Worm (Caenorhabditis elegans) whole organism, L2 larva: ENCODE results near the gene agt-2.

Experiments used
- C34F6.9 ChIP-seq: fragments of 150-350 bp; optimal IDR thresholded peaks from 2 replicates; lab custom pipeline; 2014; ENCODE audit warnings: missing biosample characterization, missing genetic modification characterization
- F13H6.1 ChIP-seq: sonication (generic microtip); optimal IDR thresholded peaks from 2 replicates; lab custom pipeline; 2016; ENCODE audit warnings: missing genetic modification characterization, missing compliant biosample characterization
- R02D3.7 ChIP-seq: fragments of 150-350 bp; optimal IDR thresholded peaks from 2 replicates; lab custom pipeline; 2014; ENCODE audit warnings: missing biosample characterization, missing genetic modification characterization
- Y55F3AM.14 ChIP-seq: fragments of 200-800 bp; sonication (Bioruptor generic); optimal IDR thresholded peaks from 2 replicates; lab custom pipeline; 2018; ENCODE audit warnings: mild to moderate bottlenecking, missing genetic modification characterization, missing compliant biosample characterization
- aly-2 ChIP-seq: fragments of 150-350 bp; optimal IDR thresholded peaks from 2 replicates; lab custom pipeline; 2014; ENCODE audit warnings: missing biosample characterization, missing genetic modification characterization
- blmp-1 ChIP-seq: sonication (generic microtip); optimal IDR thresholded peaks from 2 replicates; lab custom pipeline; 2017; ENCODE audit warnings: missing genetic modification characterization, mild to moderate bottlenecking, missing compliant biosample characterization, antibody characterized with exemption, moderate library complexity; ENCODE audit not compliant: insufficient read depth
- ceh-16 ChIP-seq: fragments of 150-350 bp; optimal IDR thresholded peaks from 2 replicates; lab custom pipeline; 2014; ENCODE audit warnings: missing biosample characterization, missing genetic modification characterization
- elt-1 ChIP-seq: fragments of 150-350 bp; optimal IDR thresholded peaks from 2 replicates; lab custom pipeline; 2014; ENCODE audit warnings: missing biosample characterization, missing genetic modification characterization
- elt-3 ChIP-seq: sonication (generic microtip); optimal IDR thresholded peaks from 2 replicates; lab custom pipeline; 2017; ENCODE audit warnings: missing biosample characterization, missing genetic modification characterization
- lin-13 ChIP-seq: fragments of 150-350 bp; optimal IDR thresholded peaks from 2 replicates; lab custom pipeline; 2014; ENCODE audit warnings: missing biosample characterization, missing genetic modification reagents, missing genetic modification characterization
- lin-39 ChIP-seq: fragments of 150-350 bp; optimal IDR thresholded peaks from 2 replicates; lab custom pipeline; 2014; ENCODE audit warnings: missing biosample characterization, missing genetic modification reagents, missing genetic modification characterization
- lsy-2 ChIP-seq, 2 experiments: fragments of 150-350 bp in 1 of 2; sonication (generic microtip) in 1 of 2; optimal IDR thresholded peaks; 2 replicates each; lab custom pipeline; 2014 to 2017; ENCODE audit warnings: missing biosample characterization in 2 of 2, missing genetic modification characterization in 2 of 2
- mbf-1 ChIP-seq: sonication (generic microtip); optimal IDR thresholded peaks from 2 replicates; lab custom pipeline; 2017; ENCODE audit warnings: missing biosample characterization, missing genetic modification characterization
- mdl-1 ChIP-seq, 2 experiments: fragments of 150-350 bp in 1 of 2; sonication (generic microtip) in 1 of 2; optimal IDR thresholded peaks; 2 replicates each; lab custom pipeline; 2017; ENCODE audit warnings: missing biosample characterization in 2 of 2, missing genetic modification characterization in 2 of 2
- nhr-10 ChIP-seq: sonication (generic microtip); optimal IDR thresholded peaks from 2 replicates; lab custom pipeline; 2017; ENCODE audit warnings: missing biosample characterization, missing genetic modification characterization
- nhr-11 ChIP-seq: fragments of 150-350 bp; optimal IDR thresholded peaks from 2 replicates; lab custom pipeline; 2014; ENCODE audit warnings: missing biosample characterization, missing genetic modification characterization
- nhr-129 ChIP-seq: fragments of 150-350 bp; optimal IDR thresholded peaks from 2 replicates; lab custom pipeline; 2014; ENCODE audit warnings: missing biosample characterization, missing genetic modification characterization
- nhr-21 ChIP-seq: fragments of 150-350 bp; optimal IDR thresholded peaks from 2 replicates; lab custom pipeline; 2014; ENCODE audit warnings: missing biosample characterization, missing genetic modification characterization
- nhr-237 ChIP-seq: fragments of 150-350 bp; optimal IDR thresholded peaks from 2 replicates; lab custom pipeline; 2014; ENCODE audit warnings: missing biosample characterization, missing genetic modification characterization
- nhr-25 ChIP-seq: fragments of 150-350 bp; sonication (generic microtip); optimal IDR thresholded peaks from 3 replicates; lab custom pipeline; 2014; ENCODE audit warnings: missing biosample characterization, missing genetic modification characterization
- nhr-77 ChIP-seq: fragments of 150-350 bp; optimal IDR thresholded peaks from 2 replicates; lab custom pipeline; 2014; ENCODE audit warnings: missing biosample characterization, missing genetic modification characterization
- peb-1 ChIP-seq: fragments of 150-350 bp; optimal IDR thresholded peaks from 2 replicates; lab custom pipeline; 2014; ENCODE audit warnings: missing biosample characterization, missing genetic modification characterization
- sem-4 ChIP-seq: fragments of 150-350 bp; optimal IDR thresholded peaks from 2 replicates; lab custom pipeline; 2014; ENCODE audit warnings: missing biosample characterization, missing genetic modification reagents, missing genetic modification characterization
- sma-3 ChIP-seq: sonication (generic microtip); optimal IDR thresholded peaks from 2 replicates; lab custom pipeline; 2016; ENCODE audit warnings: missing genetic modification reagents, missing genetic modification characterization, missing compliant biosample characterization
- sma-9 ChIP-seq, 2 experiments: fragments of 150-350 bp in 1 of 2; sonication (generic microtip) in 1 of 2; optimal IDR thresholded peaks; 2 replicates each; lab custom pipeline; 2014 to 2016; ENCODE audit warnings: missing genetic modification characterization in 2 of 2, mild to moderate bottlenecking in 1 of 2, missing biosample characterization in 1 of 2, missing compliant biosample characterization in 1 of 2, missing genetic modification reagents in 1 of 2, moderate library complexity in 1 of 2
- snpc-4 ChIP-seq: fragments of 150-350 bp; optimal IDR thresholded peaks from 2 replicates; lab custom pipeline; 2014; ENCODE audit warnings: missing biosample characterization, missing genetic modification characterization
- unc-39 ChIP-seq: fragments of 150-350 bp; optimal IDR thresholded peaks from 2 replicates; lab custom pipeline; 2014; ENCODE audit warnings: missing biosample characterization, missing genetic modification characterization
- unc-55 ChIP-seq: fragments of 150-350 bp; sonication (generic microtip); optimal IDR thresholded peaks from 3 replicates; lab custom pipeline; 2014; ENCODE audit warnings: missing biosample characterization, missing genetic modification reagents, missing genetic modification characterization
- unc-62 ChIP-seq: fragments of 150-350 bp; optimal IDR thresholded peaks from 2 replicates; lab custom pipeline; 2014; ENCODE audit warnings: missing biosample characterization, missing genetic modification reagents, missing genetic modification characterization
- zag-1 ChIP-seq: fragments of 150-350 bp; optimal IDR thresholded peaks from 2 replicates; lab custom pipeline; 2014; ENCODE audit warnings: missing biosample characterization, missing genetic modification characterization
- ztf-1 ChIP-seq: fragments of 200-800 bp; sonication (Bioruptor generic); conservative IDR thresholded peaks from 2 replicates; pipeline ENCODE4 v1.3.6; 2022; ENCODE audit warnings: missing genetic modification characterization, missing compliant biosample characterization
- ztf-11 ChIP-seq: sonication (generic microtip); optimal IDR thresholded peaks from 2 replicates; lab custom pipeline; 2017; ENCODE audit warnings: missing biosample characterization, missing genetic modification characterization
- ztf-4 ChIP-seq: fragments of 150-350 bp; optimal IDR thresholded peaks from 2 replicates; lab custom pipeline; 2014; ENCODE audit warnings: missing biosample characterization, missing genetic modification characterization

agt-2 gene

ce11 chrII:5420947-5421614, 47.5 kb upstream of the agt-2 start, which contains the start of gene tofu-6:
TSS of gene tofu-6 (plus strand) at chrII:5421248.
- TF ChIP-seq lsy-2 (tag; optimal IDR thresholded peaks at IDR 0.05; lab: Kevin White, UChicago) (peak in 1 of 2 experiments; percentile 93), mbf-1 (tag; lab: Kevin White, UChicago) (no peak), lin-39 (no peak), C34F6.9 (tag; lab: Kevin White, UChicago) (peak; percentile 9), zag-1 (no peak), ztf-11 (tag; lab: Kevin White, UChicago) (no peak)

ce11 chrII:5418929-5419328, 45.3 kb upstream of the agt-2 start, which contains the start of gene EEED8.15:
TSS of gene EEED8.15 (plus strand) at chrII:5419229.
- TF ChIP-seq lsy-2 (tag; optimal IDR thresholded peaks at IDR 0.05; lab: Kevin White, UChicago) (no peak), sma-9 (GFP tag; optimal IDR thresholded peaks at IDR 0.05; lab: Kevin White, UChicago) (no peak), sma-9 (tag; optimal IDR thresholded peaks at IDR 0.05; lab: Kevin White, UChicago) (no peak), R02D3.7 (tag; lab: Kevin White, UChicago) (no peak), nhr-11 (tag; lab: Kevin White, UChicago) (no peak), zag-1 (no peak), nhr-77 (tag; lab: Kevin White, UChicago) (no peak), sma-3 (no peak), unc-55 (GFP tag; lab: Kevin White, UChicago) (no peak), ztf-1 (GFP tag; lab: Robert Waterston, UW) (no peak), peb-1 (no peak), nhr-21 (no peak), nhr-129 (no peak), nhr-237 (tag; lab: Kevin White, UChicago) (no peak), F13H6.1 (no peak), sem-4 (no peak), elt-3 (no peak)

ce11 chrII:5418317-5418716, 44.7 kb upstream of the agt-2 start:
- TF ChIP-seq sem-4: no peak
- no peak for TF ChIP-seq aly-2
- TF ChIP-seq elt-1 (tag; lab: Kevin White, UChicago): no peak

DNA sequence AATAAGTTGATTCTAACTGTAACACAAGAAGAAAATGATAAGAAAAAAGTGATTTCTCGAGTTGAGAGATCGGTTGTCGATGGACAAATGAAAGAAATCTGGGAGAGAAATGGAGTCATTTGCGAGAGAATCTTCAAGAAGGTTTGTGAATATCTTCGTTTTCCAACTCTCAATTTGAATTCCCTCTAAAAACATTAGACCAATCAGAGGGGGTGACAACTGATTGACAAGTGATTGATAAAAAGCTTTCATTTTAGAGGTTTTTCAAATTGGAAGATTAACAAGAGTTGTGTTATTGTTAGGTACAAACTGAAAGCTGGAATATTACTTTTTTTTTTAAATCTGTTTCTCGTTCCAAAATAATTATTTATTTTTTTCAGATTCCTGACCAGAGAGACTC, 44.3 kb upstream of the agt-2 start:
- TF ChIP-seq blmp-1 (tag; lab: Kevin White, UChicago) (no peak), nhr-77 (tag; lab: Kevin White, UChicago) (no peak), unc-62 (no peak), nhr-25 (no peak), snpc-4 (tag; lab: Kevin White, UChicago) (no peak), R02D3.7 (tag; lab: Kevin White, UChicago) (no peak), unc-39 (tag; lab: Kevin White, UChicago) (no peak), lin-39 (no peak), nhr-11 (tag; lab: Kevin White, UChicago) (no peak), aly-2 (no peak), nhr-129 (no peak), lin-13 (GFP tag; lab: Kevin White, UChicago) (no peak), ceh-16 (tag; lab: Kevin White, UChicago) (no peak)

DNA sequence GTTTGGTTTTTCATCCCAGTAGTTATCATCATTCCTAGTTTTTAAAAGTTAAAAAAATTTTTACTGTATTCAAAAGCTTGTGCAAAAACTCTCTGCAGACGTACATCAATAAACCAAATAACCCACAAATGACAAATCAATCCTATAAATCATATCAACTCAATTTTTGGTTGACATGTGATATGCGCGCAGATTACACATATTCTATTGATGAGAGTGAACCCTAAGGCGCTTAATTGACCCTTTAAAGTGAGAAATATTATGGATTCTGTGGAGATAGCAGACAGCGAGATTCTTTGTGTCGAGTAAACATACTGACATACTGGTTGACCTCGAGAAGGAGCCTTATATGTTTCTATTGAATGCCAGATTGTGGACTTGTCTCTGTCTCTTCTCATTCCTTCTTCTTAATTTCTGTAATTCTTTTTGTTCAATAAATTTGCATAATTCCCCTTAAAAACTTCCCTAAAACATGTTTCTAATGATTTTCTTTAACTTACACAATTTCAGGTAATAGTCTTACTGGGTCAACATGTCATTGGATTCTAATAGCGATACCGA, 42.7 kb upstream of the agt-2 start, which contains the start of gene EEED8.2:
EEED8.2 (plus strand) TSS at position 511 of the 561 bp plus-strand sequence.
- no peak for TF ChIP-seq Y55F3AM.14 (GFP tag; lab: Kevin White, UChicago)

DNA sequence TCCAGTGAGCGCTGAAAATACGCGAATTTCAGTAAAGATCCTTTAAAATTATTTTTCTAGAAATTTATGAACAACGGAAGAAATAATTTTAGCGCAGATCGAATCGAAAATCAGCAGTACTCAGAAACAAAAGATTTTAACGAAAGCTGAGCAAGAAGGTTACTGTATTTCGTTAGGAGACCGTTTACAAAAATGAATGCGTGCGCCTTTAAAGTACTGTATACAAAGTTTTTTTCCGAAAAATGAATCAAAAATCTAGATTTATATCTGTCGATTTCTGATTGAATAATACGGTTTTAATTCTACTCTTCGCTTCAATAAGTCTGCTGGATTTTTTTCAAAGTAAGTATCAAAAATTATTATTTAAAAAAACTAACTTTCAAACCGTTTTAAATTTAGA, 40.4 kb upstream of the agt-2 start, which contains the start of the genes EEED8.14 and EEED8.3:
EEED8.14 (minus strand) TSS at position 13 of the 400 bp plus-strand sequence.
EEED8.3 (plus strand) TSS at position 237 of the 400 bp plus-strand sequence.
- no peak for TF ChIP-seq lin-39
- no peak for TF ChIP-seq blmp-1 (tag; lab: Kevin White, UChicago)
- TF ChIP-seq C34F6.9 (tag; lab: Kevin White, UChicago): no peak
- no peak for TF ChIP-seq snpc-4 (tag; lab: Kevin White, UChicago)
- TF ChIP-seq nhr-11 (tag; lab: Kevin White, UChicago): no peak
- no peak for TF ChIP-seq ztf-4 (tag; lab: Kevin White, UChicago)
- TF ChIP-seq nhr-25: no peak
- no peak for TF ChIP-seq sem-4
- no peak for TF ChIP-seq nhr-10 (tag; lab: Kevin White, UChicago)
- no peak for TF ChIP-seq lin-13 (GFP tag; lab: Kevin White, UChicago)
- TF ChIP-seq mdl-1 (tag; optimal IDR thresholded peaks at IDR 0.05; lab: Kevin White, UChicago): no peak
- TF ChIP-seq, all 48 proteins: peak for 0
